Worm (Caenorhabditis elegans): ENCODE results near the gene rip-1.

- TF ChIP-seq unc-62 (GFP tag; optimal IDR thresholded peaks at IDR 0.05) = no peak
- TF ChIP-seq aly-2 (tag; optimal IDR thresholded peaks at IDR 0.05) = no peak
- TF ChIP-seq ceh-82 (tag; optimal IDR thresholded peaks at IDR 0.05) = peak in 2 of 3 experiments; percentile 25 to 46
- TF ChIP-seq fkh-10 (GFP tag; optimal IDR thresholded peaks at IDR 0.05) = no peak
- no peak for TF ChIP-seq C34B4.2 (tag; optimal IDR thresholded peaks at IDR 0.05)
These were observed 10.0 kb downstream of the rip-1 start, which contains the start of the genes div-1 and cor-1 for ce11 chrIII:10248441-10249137.
